Fruit fly (Drosophila melanogaster) whole organism, embryonic: ENCODE measurements around the gene spirit.

ENCODE experiments used
- Awh ChIP-seq: fragments of 200-800 bp; sonication (Bioruptor generic); IDR thresholded peaks from 2 replicates; pipeline ENCODE4, ENCODE4 v1.3.6; 2022; ENCODE audit warnings: missing biosample characterization, missing genetic modification characterization
- CG10565 ChIP-seq: fragments of 200-800 bp; sonication (Bioruptor generic); optimal IDR thresholded peaks from 3 replicates; lab custom pipeline; 2016; ENCODE audit warnings: missing biosample characterization, mild to moderate bottlenecking, missing genetic modification characterization
- CG10979 ChIP-seq: fragments of 200-800 bp; sonication (Bioruptor generic); optimal IDR thresholded peaks from 2 replicates; lab custom pipeline; 2018; ENCODE audit warnings: missing biosample characterization, mild to moderate bottlenecking, missing genetic modification characterization, moderate library complexity
- CG12071 ChIP-seq: fragments of 200-800 bp; sonication (Bioruptor generic); optimal IDR thresholded peaks from 3 replicates; lab custom pipeline; 2018; ENCODE audit warnings: missing biosample characterization, mild to moderate bottlenecking, missing genetic modification characterization
- CG12236 ChIP-seq: fragments of 200-800 bp; sonication (Bioruptor generic); optimal IDR thresholded peaks from 2 replicates; lab custom pipeline; 2016; ENCODE audit warnings: missing biosample characterization, missing genetic modification characterization
- CG1233 ChIP-seq: fragments of 200-800 bp; sonication (Bioruptor generic); optimal IDR thresholded peaks from 4 replicates; lab custom pipeline; 2018; ENCODE audit warnings: missing biosample characterization, mild to moderate bottlenecking, missing genetic modification characterization
- CG15269 ChIP-seq: fragments of 200-800 bp; sonication (Bioruptor generic); optimal IDR thresholded peaks from 2 replicates; lab custom pipeline; 2018; ENCODE audit warnings: missing biosample characterization, mild to moderate bottlenecking, missing genetic modification characterization, moderate library complexity
- CG1603 ChIP-seq: fragments of 200-800 bp; sonication (Bioruptor generic); optimal IDR thresholded peaks from 2 replicates; lab custom pipeline; 2019; ENCODE audit warnings: missing biosample characterization, mild to moderate bottlenecking, missing genetic modification characterization, moderate library complexity
- CG16863 ChIP-seq: fragments of 200-800 bp; sonication (Bioruptor generic); optimal IDR thresholded peaks from 3 replicates; lab custom pipeline; 2016; ENCODE audit warnings: missing biosample characterization, missing genetic modification characterization
- CG17361 ChIP-seq: fragments of 200-800 bp; sonication (Bioruptor generic); IDR thresholded peaks from 3 replicates; pipeline ENCODE4 v1.3.6; 2022; ENCODE audit warnings: missing biosample characterization, missing genetic modification characterization
- CG17385 ChIP-seq: fragments of 200-800 bp; sonication (Bioruptor generic); optimal IDR thresholded peaks from 3 replicates; lab custom pipeline; 2018; ENCODE audit warnings: missing biosample characterization, mild to moderate bottlenecking, missing genetic modification characterization
- CG30403 ChIP-seq: fragments of 200-800 bp; sonication (Bioruptor generic); optimal IDR thresholded peaks from 3 replicates; lab custom pipeline; 2016; ENCODE audit warnings: missing biosample characterization, missing genetic modification characterization
- CG30431 ChIP-seq: fragments of 200-800 bp; sonication (Bioruptor generic); optimal IDR thresholded peaks from 2 replicates; lab custom pipeline; 2017; ENCODE audit warnings: missing biosample characterization, missing genetic modification characterization
- CG31365 ChIP-seq: fragments of 200-800 bp; sonication (Bioruptor generic); optimal IDR thresholded peaks from 2 replicates; lab custom pipeline; 2018; ENCODE audit warnings: missing biosample characterization, mild to moderate bottlenecking, missing genetic modification characterization
- CG34422 ChIP-seq: fragments of 200-800 bp; sonication (Bioruptor generic); IDR thresholded peaks from 3 replicates; pipeline ENCODE4 v1.3.6; 2022; ENCODE audit warnings: missing biosample characterization, missing genetic modification characterization
- CG4282 ChIP-seq: fragments of 200-800 bp; sonication (Bioruptor generic); optimal IDR thresholded peaks from 2 replicates; lab custom pipeline; 2016; ENCODE audit warnings: missing biosample characterization, missing genetic modification characterization
- CG4328 ChIP-seq: fragments of 200-800 bp; sonication (Bioruptor generic); optimal IDR thresholded peaks from 3 replicates; lab custom pipeline; 2017; ENCODE audit warnings: missing biosample characterization, missing genetic modification reagents, missing genetic modification characterization
- CG4854 ChIP-seq: fragments of 200-800 bp; sonication (Bioruptor generic); optimal IDR thresholded peaks from 2 replicates; lab custom pipeline; 2016; ENCODE audit warnings: missing biosample characterization, missing genetic modification characterization, inconsistent platforms
- CG6854 ChIP-seq: fragments of 200-800 bp; sonication (Bioruptor generic); optimal IDR thresholded peaks from 3 replicates; lab custom pipeline; 2017; ENCODE audit warnings: missing biosample characterization, mild to moderate bottlenecking, missing genetic modification characterization
- CG8359 ChIP-seq: fragments of 200-800 bp; sonication (Bioruptor generic); optimal IDR thresholded peaks from 2 replicates; lab custom pipeline; 2017; ENCODE audit warnings: missing biosample characterization, mild to moderate bottlenecking, missing genetic modification characterization, borderline replicate concordance
- CG9817 ChIP-seq: fragments of 200-800 bp; sonication (Bioruptor generic); optimal IDR thresholded peaks from 2 replicates; lab custom pipeline; 2018; ENCODE audit warnings: missing biosample characterization, mild to moderate bottlenecking, missing genetic modification characterization, moderate library complexity
- CHES-1-like ChIP-seq: fragments of 200-800 bp; sonication (Bioruptor generic); optimal IDR thresholded peaks from 2 replicates; lab custom pipeline; 2016; ENCODE audit warnings: missing biosample characterization, missing genetic modification characterization
- Camta ChIP-seq: fragments of 200-800 bp; sonication (Bioruptor generic); optimal IDR thresholded peaks from 2 replicates; lab custom pipeline; 2016; ENCODE audit warnings: missing biosample characterization, missing genetic modification characterization
- Dfd ChIP-seq, 2 experiments: fragments of >200 bp; optimal IDR thresholded peaks; 2 replicates each; lab custom pipeline; 2017; ENCODE audit warnings: missing biosample characterization in 2 of 2, missing genetic modification characterization in 2 of 2
- Drgx ChIP-seq: fragments of 200-800 bp; sonication (Bioruptor generic); IDR thresholded peaks from 2 replicates; pipeline ENCODE4 v1.3.6; 2022; ENCODE audit warnings: missing biosample characterization, missing genetic modification characterization
- HLHmδ ChIP-seq: fragments of 200-800 bp; sonication (Bioruptor generic); optimal IDR thresholded peaks from 2 replicates; lab custom pipeline; 2018; ENCODE audit warnings: missing biosample characterization, mild to moderate bottlenecking, missing genetic modification characterization, moderate library complexity
- Hey ChIP-seq: fragments of 200-800 bp; sonication (Bioruptor generic); optimal IDR thresholded peaks from 3 replicates; lab custom pipeline; 2018; ENCODE audit warnings: missing biosample characterization, mild to moderate bottlenecking, missing genetic modification characterization
- NK7.1 ChIP-seq: fragments of 200-800 bp; sonication (Bioruptor generic); optimal IDR thresholded peaks from 3 replicates; lab custom pipeline; 2016; ENCODE audit warnings: missing biosample characterization, missing genetic modification characterization
- Pdp1 ChIP-seq, 2 experiments: fragments of 200-800 bp; sonication (Bioruptor generic); optimal IDR thresholded peaks; 3 replicates each; lab custom pipeline; 2016; ENCODE audit warnings: missing biosample characterization in 2 of 2, missing genetic modification characterization in 2 of 2, mild to moderate bottlenecking in 1 of 2, moderate library complexity in 1 of 2
- Xrp1 ChIP-seq: fragments of 200-800 bp; sonication (Bioruptor generic); IDR thresholded peaks from 2 replicates; pipeline ENCODE4 v1.3.6; 2022; ENCODE audit warnings: missing biosample characterization, missing genetic modification characterization
- ab ChIP-seq: fragments of 200-800 bp; sonication (Bioruptor generic); optimal IDR thresholded peaks from 2 replicates; lab custom pipeline; 2016; ENCODE audit warnings: missing biosample characterization, missing genetic modification characterization
- ara ChIP-seq: fragments of 200-800 bp; sonication (Bioruptor generic); IDR thresholded peaks from 2 replicates; pipeline ENCODE4 v1.3.6; 2022; ENCODE audit warnings: missing biosample characterization, missing genetic modification characterization
- br ChIP-seq: fragments of >200 bp; optimal IDR thresholded peaks from 2 replicates; lab custom pipeline; 2017
- da ChIP-seq: fragments of 200-800 bp; sonication (Bioruptor generic); optimal IDR thresholded peaks from 2 replicates; lab custom pipeline; 2016; ENCODE audit warnings: missing biosample characterization, missing genetic modification characterization
- danr ChIP-seq: fragments of 200-800 bp; sonication (Bioruptor generic); IDR thresholded peaks from 2 replicates; pipeline ENCODE4 v1.3.6; 2022; ENCODE audit warnings: missing biosample characterization, missing genetic modification characterization
- dimm ChIP-seq: fragments of 200-800 bp; sonication (Bioruptor generic); IDR thresholded peaks from 2 replicates; pipeline ENCODE4 v1.3.6; 2022; ENCODE audit warnings: missing biosample characterization, missing genetic modification characterization
- dpn ChIP-seq, 2 experiments: fragments of 200-800 bp; sonication (Bioruptor generic); optimal IDR thresholded peaks; 3 replicates each; lab custom pipeline; 2016; ENCODE audit warnings: missing biosample characterization in 2 of 2, missing genetic modification characterization in 2 of 2
- dysf ChIP-seq: fragments of 200-800 bp; sonication (Bioruptor generic); IDR thresholded peaks from 3 replicates; pipeline ENCODE4 v1.3.6; 2022; ENCODE audit warnings: missing biosample characterization, missing genetic modification characterization
- gro ChIP-seq: fragments of 200-800 bp; sonication (Bioruptor generic); optimal IDR thresholded peaks from 2 replicates; lab custom pipeline; 2016; ENCODE audit warnings: missing biosample characterization, missing genetic modification characterization
- kay ChIP-seq: fragments of 200-800 bp; sonication (Bioruptor generic); optimal IDR thresholded peaks from 2 replicates; lab custom pipeline; 2016; ENCODE audit warnings: missing biosample characterization, missing genetic modification characterization
- ken ChIP-seq: fragments of 200-800 bp; sonication (Bioruptor generic); IDR thresholded peaks from 3 replicates; pipeline ENCODE4 v1.3.6; 2022; ENCODE audit warnings: missing biosample characterization, missing genetic modification characterization
- nmo ChIP-seq: fragments of 200-800 bp; sonication (Bioruptor generic); optimal IDR thresholded peaks from 2 replicates; lab custom pipeline; 2018; ENCODE audit warnings: missing biosample characterization, mild to moderate bottlenecking, missing genetic modification characterization, moderate library complexity
- psq ChIP-seq: fragments of 200-800 bp; sonication (Bioruptor generic); optimal IDR thresholded peaks from 2 replicates; lab custom pipeline; 2017; ENCODE audit warnings: missing biosample characterization, missing genetic modification characterization
- scrt ChIP-seq: fragments of 200-800 bp; sonication (Bioruptor generic); optimal IDR thresholded peaks from 2 replicates; lab custom pipeline; 2018; ENCODE audit warnings: missing biosample characterization, mild to moderate bottlenecking, missing genetic modification characterization, moderate library complexity
- sens ChIP-seq: fragments of 200-800 bp; sonication (Bioruptor generic); peaks from one replicate; lab custom pipeline; 2016; ENCODE audit warnings: missing biosample characterization, missing genetic modification characterization
- seq ChIP-seq: fragments of 200-800 bp; sonication (Bioruptor generic); IDR thresholded peaks from 2 replicates; pipeline ENCODE4 v1.3.6; 2022; ENCODE audit warnings: missing biosample characterization, missing genetic modification characterization
- shn ChIP-seq: fragments of 200-800 bp; sonication (Bioruptor generic); optimal IDR thresholded peaks from 3 replicates; lab custom pipeline; 2016; ENCODE audit warnings: missing biosample characterization, missing genetic modification characterization
- sna ChIP-seq: fragments of 200-800 bp; sonication (Bioruptor generic); IDR thresholded peaks from 2 replicates; pipeline ENCODE4 v1.3.6; 2022; ENCODE audit warnings: missing biosample characterization, missing genetic modification characterization; ENCODE audit not compliant: partially characterized antibody
- stc ChIP-seq: fragments of 200-800 bp; sonication (Bioruptor generic); IDR thresholded peaks from 2 replicates; pipeline ENCODE4 v1.3.6; 2022; ENCODE audit warnings: missing biosample characterization, missing genetic modification characterization
- tio ChIP-seq: fragments of 200-800 bp; sonication (Bioruptor generic); optimal IDR thresholded peaks from 2 replicates; lab custom pipeline; 2017; ENCODE audit warnings: missing biosample characterization, missing genetic modification characterization, inconsistent platforms
- tll ChIP-seq, 2 experiments: fragments of 200-800 bp in 1 of 2; fragments of >200 bp in 1 of 2; sonication (Bioruptor generic) in 1 of 2; optimal IDR thresholded peaks; 2 replicates each; lab custom pipeline; 2017 to 2019; ENCODE audit warnings: missing biosample characterization in 2 of 2, missing genetic modification characterization in 2 of 2, mild to moderate bottlenecking in 1 of 2, moderate library complexity in 1 of 2
- zen ChIP-seq: fragments of 200-800 bp; sonication (Bioruptor generic); optimal IDR thresholded peaks from 3 replicates; lab custom pipeline; 2018; ENCODE audit warnings: missing biosample characterization, mild to moderate bottlenecking, missing genetic modification characterization, moderate library complexity
- zf30C ChIP-seq: fragments of 200-800 bp; sonication (Bioruptor generic); optimal IDR thresholded peaks from 3 replicates; lab custom pipeline; 2018; ENCODE audit warnings: missing biosample characterization, mild to moderate bottlenecking, missing genetic modification characterization

The spirit gene

dm6 chrX:8606206-8606605 lies 32.8 kb upstream of the spirit start, which contains the start of gene Caf1-180 (continued):
- TF ChIP-seq nmo (GFP tag; lab: Kevin White, UChicago) (peak; percentile 42), CG17385 (GFP tag; lab: Kevin White, UChicago) (no peak), ab (GFP tag; lab: Kevin White, UChicago) (no peak), CG30403 (GFP tag; lab: Kevin White, UChicago) (no peak), Hey (no peak), CG16863 (GFP tag; lab: Kevin White, UChicago) (no peak), zf30C (GFP tag; lab: Kevin White, UChicago) (no peak), zen (tag; lab: Kevin White, UChicago) (peak; percentile 28), Camta (GFP tag; lab: Kevin White, UChicago) (no peak), ara (GFP tag; lab: Robert Waterston, UW) (no peak), tio (GFP tag; lab: Kevin White, UChicago) (no peak), dpn (GFP tag; optimal IDR thresholded peaks at IDR 0.05; lab: Kevin White, UChicago) (peak; percentile 30 to 33), CG6854 (GFP tag; lab: Kevin White, UChicago) (no peak), CG10565 (GFP tag; lab: Kevin White, UChicago) (no peak), stc (GFP tag; lab: Robert Waterston, UW) (no peak), Awh (no peak), CG1233 (no peak), Dfd (GFP tag; optimal IDR thresholded peaks at IDR 0.05; lab: Kevin White, UChicago) (no peak), seq (no peak), CG4328 (no peak), CG15269 (tag; lab: Kevin White, UChicago) (no peak), kay (GFP tag; lab: Kevin White, UChicago) (no peak), CG30431 (GFP tag; lab: Kevin White, UChicago) (no peak), CG8359 (GFP tag; lab: Kevin White, UChicago) (no peak), danr (GFP tag; lab: Robert Waterston, UW) (no peak), sens (GFP tag; lab: Kevin White, UChicago) (peak; percentile 23), sna (GFP tag; lab: Robert Waterston, UW) (peak; percentile 69), scrt (no peak), gro (GFP tag; lab: Kevin White, UChicago) (peak; percentile 1), psq (no peak), CG17361 (GFP tag; lab: Robert Waterston, UW) (no peak; the same call in 2 of the 3 replicates)

dm6 chrX:8601165-8601564 lies 27.8 kb upstream of the spirit start:
- no peak for TF ChIP-seq CG4282
- TF ChIP-seq dysf (GFP tag; lab: Robert Waterston, UW), result peak; percentile 65
- TF ChIP-seq ken (GFP tag; lab: Robert Waterston, UW), result peak; percentile 60; the same call in 1 of the 3 replicates
- peak; percentile 49 for TF ChIP-seq CG10979
- peak; percentile 16 for TF ChIP-seq CG9817 (tag; lab: Kevin White, UChicago)
- no peak for TF ChIP-seq da (GFP tag; lab: Kevin White, UChicago)
- TF ChIP-seq Xrp1 (GFP tag; lab: Robert Waterston, UW), result peak; percentile 57; the same call in 1 of the 2 replicates
- no peak for TF ChIP-seq br
- TF ChIP-seq CG31365, result no peak
- TF ChIP-seq CG12071, result no peak
- TF ChIP-seq Drgx, result peak; percentile 68
- peak in 1 of 2 experiments; percentile 14 for TF ChIP-seq Pdp1 (GFP tag; optimal IDR thresholded peaks at IDR 0.05; lab: Kevin White, UChicago)
- TF ChIP-seq CG34422, result 0 out of 3 replicates have a peak, but pooled peaks have one; percentile 34
- no peak for TF ChIP-seq HLHmδ
- no peak for TF ChIP-seq tll (GFP tag; optimal IDR thresholded peaks at IDR 0.05; lab: Kevin White, UChicago)
- no peak for TF ChIP-seq CHES-1-like (GFP tag; lab: Kevin White, UChicago)
- TF ChIP-seq CG1603 (tag; lab: Kevin White, UChicago), result no peak
- no peak for TF ChIP-seq NK7.1 (GFP tag; lab: Kevin White, UChicago)
- TF ChIP-seq shn, result no peak
- TF ChIP-seq CG12236 (GFP tag; lab: Kevin White, UChicago), result no peak
- TF ChIP-seq CG4854 (GFP tag; lab: Kevin White, UChicago), result no peak
- no peak for TF ChIP-seq dimm (GFP tag; lab: Robert Waterston, UW)
